Worm (Caenorhabditis elegans) whole organism, L1 larva: ENCODE data around the gene str-87.

ENCODE experiments used
- C04F5.9 ChIP-seq: sonication (generic microtip); optimal IDR thresholded peaks from 2 replicates; lab custom pipeline; 2016; ENCODE audit warnings: missing genetic modification characterization, missing compliant biosample characterization
- C16A3.4 ChIP-seq: fragments of 150-350 bp; optimal IDR thresholded peaks from 2 replicates; lab custom pipeline; 2014; ENCODE audit warnings: missing biosample characterization, missing genetic modification characterization
- C34B4.2 ChIP-seq: sonication (generic microtip); optimal IDR thresholded peaks from 2 replicates; lab custom pipeline; 2017; ENCODE audit warnings: mild to moderate bottlenecking, missing genetic modification characterization, missing compliant biosample characterization
- F16B12.6 ChIP-seq: fragments of 150-350 bp; optimal IDR thresholded peaks from 2 replicates; lab custom pipeline; 2014; ENCODE audit warnings: missing biosample characterization, missing genetic modification characterization
- alr-1 ChIP-seq: fragments of 200-800 bp; sonication (Bioruptor generic); optimal IDR thresholded peaks from 2 replicates; lab custom pipeline; 2018; ENCODE audit warnings: borderline replicate concordance, mild to moderate bottlenecking, missing genetic modification characterization, missing compliant biosample characterization
- blmp-1 ChIP-seq: fragments of 150-350 bp; optimal IDR thresholded peaks from 2 replicates; lab custom pipeline; 2014; ENCODE audit warnings: missing biosample characterization, missing genetic modification characterization
- ceh-8 ChIP-seq: fragments of 200-800 bp; sonication (Bioruptor generic); optimal IDR thresholded peaks from 2 replicates; lab custom pipeline; 2018; ENCODE audit warnings: mild to moderate bottlenecking, missing genetic modification characterization, moderate library complexity, missing compliant biosample characterization
- dpl-1 ChIP-seq, 3 experiments: fragments of 150-350 bp in 2 of 3; sonication (generic microtip) in 1 of 3; optimal IDR thresholded peaks; 2 replicates each; lab custom pipeline; 2014 to 2017; ENCODE audit warnings: missing biosample characterization in 3 of 3, missing genetic modification characterization in 3 of 3, missing genetic modification reagents in 3 of 3
- egl-13 ChIP-seq: sonication (generic microtip); optimal IDR thresholded peaks from 2 replicates; lab custom pipeline; 2016; ENCODE audit warnings: missing genotype, missing genetic modification reagents, missing genetic modification characterization, missing compliant biosample characterization
- ets-5 ChIP-seq: fragments of 200-800 bp; sonication (Bioruptor generic); IDR thresholded peaks from 2 replicates; pipeline ENCODE4 v1.3.6; 2022; ENCODE audit warnings: missing genetic modification characterization, missing compliant biosample characterization
- fkh-10 ChIP-seq: sonication (generic microtip); optimal IDR thresholded peaks from 2 replicates; lab custom pipeline; 2017; ENCODE audit warnings: missing biosample characterization, missing genetic modification reagents, missing genetic modification characterization
- fkh-4 ChIP-seq: sonication (generic microtip); optimal IDR thresholded peaks from 2 replicates; lab custom pipeline; 2016; ENCODE audit warnings: missing compliant biosample characterization, missing genetic modification characterization, borderline replicate concordance
- fos-1 ChIP-seq: fragments of 150-350 bp; optimal IDR thresholded peaks from 2 replicates; lab custom pipeline; 2014; ENCODE audit warnings: missing biosample characterization, missing genetic modification characterization
- hlh-17 ChIP-seq: fragments of 200-800 bp; sonication (Bioruptor generic); optimal IDR thresholded peaks from 2 replicates; lab custom pipeline; 2018; ENCODE audit warnings: missing genetic modification characterization, mild to moderate bottlenecking, missing compliant biosample characterization, moderate library complexity, borderline replicate concordance
- hlh-4 ChIP-seq: sonication (generic microtip); optimal IDR thresholded peaks from 2 replicates; lab custom pipeline; 2016; ENCODE audit warnings: mild to moderate bottlenecking, missing genetic modification characterization, missing compliant biosample characterization
- hpl-2 ChIP-seq: fragments of 150-350 bp; optimal IDR thresholded peaks from 2 replicates; lab custom pipeline; 2014; ENCODE audit warnings: missing biosample characterization, missing genetic modification reagents, missing genetic modification characterization
- irx-1 ChIP-seq: sonication (generic microtip); optimal IDR thresholded peaks from 2 replicates; lab custom pipeline; 2016; ENCODE audit warnings: missing genetic modification characterization, missing compliant biosample characterization
- isw-1 ChIP-seq: fragments of 200-800 bp; sonication (Bioruptor generic); IDR thresholded peaks from 2 replicates; pipeline ENCODE4 v1.3.6; 2022; ENCODE audit warnings: missing genetic modification characterization, missing compliant biosample characterization
- jun-1 ChIP-seq: fragments of 150-350 bp; optimal IDR thresholded peaks from 2 replicates; lab custom pipeline; 2014; ENCODE audit warnings: missing biosample characterization, missing genetic modification reagents, missing genetic modification characterization
- lin-15B ChIP-seq: fragments of 150-350 bp; sonication (generic microtip); optimal IDR thresholded peaks from 3 replicates; lab custom pipeline; 2014; ENCODE audit warnings: missing biosample characterization, missing genetic modification characterization
- lin-35 ChIP-seq, 2 experiments: fragments of 150-350 bp; optimal IDR thresholded peaks; 2 replicates each; lab custom pipeline; 2014; ENCODE audit warnings: missing biosample characterization in 2 of 2, missing genetic modification characterization in 2 of 2, missing genetic modification reagents in 2 of 2
- lin-39 ChIP-seq: fragments of 150-350 bp; optimal IDR thresholded peaks from 2 replicates; lab custom pipeline; 2014; ENCODE audit warnings: missing biosample characterization, missing genetic modification reagents, missing genetic modification characterization
- lir-3 ChIP-seq: sonication (generic microtip); optimal IDR thresholded peaks from 2 replicates; lab custom pipeline; 2016; ENCODE audit warnings: mild to moderate bottlenecking, missing genetic modification characterization, moderate library complexity, missing compliant biosample characterization; ENCODE audit not compliant: poor library complexity
- lsy-2 ChIP-seq, 2 experiments: fragments of 150-350 bp; optimal IDR thresholded peaks; 2 replicates each; lab custom pipeline; 2014; ENCODE audit warnings: missing biosample characterization in 2 of 2, missing genetic modification characterization in 2 of 2
- mep-1 ChIP-seq: fragments of 150-350 bp; optimal IDR thresholded peaks from 2 replicates; lab custom pipeline; 2014; ENCODE audit warnings: missing biosample characterization, missing genetic modification characterization
- nhr-12 ChIP-seq: sonication (generic microtip); optimal IDR thresholded peaks from 2 replicates; lab custom pipeline; 2017; ENCODE audit warnings: missing biosample characterization, missing genetic modification characterization
- nhr-28 ChIP-seq: fragments of 150-350 bp; optimal IDR thresholded peaks from 2 replicates; lab custom pipeline; 2014; ENCODE audit warnings: missing biosample characterization, missing genetic modification characterization
- nhr-77 ChIP-seq: fragments of 150-350 bp; optimal IDR thresholded peaks from 2 replicates; lab custom pipeline; 2014; ENCODE audit warnings: missing biosample characterization, missing genetic modification characterization
- skn-1 ChIP-seq: fragments of 150-350 bp; optimal IDR thresholded peaks from 2 replicates; lab custom pipeline; 2014; ENCODE audit warnings: missing biosample characterization, missing genetic modification characterization
- sup-37 ChIP-seq: fragments of 200-800 bp; sonication (Bioruptor generic); optimal IDR thresholded peaks from 2 replicates; lab custom pipeline; 2018; ENCODE audit warnings: mild to moderate bottlenecking, missing genetic modification characterization, missing compliant biosample characterization
- tlp-1 ChIP-seq: fragments of 150-350 bp; optimal IDR thresholded peaks from 2 replicates; lab custom pipeline; 2014; ENCODE audit warnings: missing biosample characterization, missing genetic modification characterization
- unc-62 ChIP-seq: fragments of 150-350 bp; optimal IDR thresholded peaks from 2 replicates; lab custom pipeline; 2014; ENCODE audit warnings: missing biosample characterization, missing genetic modification reagents, missing genetic modification characterization
- unc-86 ChIP-seq: sonication (generic microtip); optimal IDR thresholded peaks from 2 replicates; lab custom pipeline; 2016; ENCODE audit warnings: missing genetic modification characterization, missing compliant biosample characterization
- vab-15 ChIP-seq: sonication (generic microtip); optimal IDR thresholded peaks from 2 replicates; lab custom pipeline; 2017; ENCODE audit warnings: missing genotype, mild to moderate bottlenecking, missing genetic modification characterization, missing compliant biosample characterization
- zag-1 ChIP-seq: fragments of 150-350 bp; optimal IDR thresholded peaks from 2 replicates; lab custom pipeline; 2014; ENCODE audit warnings: missing biosample characterization, missing genetic modification characterization
- ztf-4 ChIP-seq: fragments of 150-350 bp; optimal IDR thresholded peaks from 2 replicates; lab custom pipeline; 2014; ENCODE audit warnings: missing biosample characterization, missing genetic modification characterization

str-87 gene

DNA sequence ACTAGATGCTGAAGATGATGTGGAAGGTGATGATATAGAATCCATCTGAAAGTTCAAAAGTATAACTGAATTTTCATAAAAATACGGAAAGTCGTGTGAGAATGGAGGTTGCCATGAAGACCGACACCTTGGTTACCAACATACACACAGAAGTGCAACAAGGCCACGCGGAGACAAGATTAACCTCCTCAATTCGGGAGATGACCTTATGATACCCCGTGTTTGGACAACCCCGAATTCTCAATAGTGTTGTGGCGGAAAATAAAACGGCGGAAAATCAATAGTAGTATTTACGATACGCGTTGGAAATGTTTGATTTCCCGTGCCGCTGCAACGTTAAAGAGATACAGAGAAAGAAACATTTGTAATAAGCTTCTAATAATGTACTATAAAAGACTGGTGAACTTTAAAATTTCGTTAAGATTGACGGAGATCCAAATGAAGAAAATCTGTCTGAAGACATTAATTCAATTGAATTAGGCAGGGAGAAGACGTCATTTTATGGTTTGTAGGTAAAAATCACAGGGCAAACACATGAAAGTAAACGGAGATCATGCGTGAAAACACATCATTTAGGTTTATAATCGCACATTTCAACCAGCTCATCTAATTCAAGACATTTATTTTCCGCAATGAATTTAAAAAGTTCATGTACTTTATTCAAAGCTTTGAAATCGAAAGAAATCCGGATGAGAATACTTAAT is 23.8 kb downstream of the str-87 start, which contains the start of gene nhr-44 (continued):
- TF ChIP-seq C34B4.2 (tag; lab: Kevin White, UChicago) (no peak), skn-1 (tag; lab: Kevin White, UChicago) (no peak), hlh-4 (tag; lab: Kevin White, UChicago) (no peak), unc-86 (tag; lab: Kevin White, UChicago) (no peak)

ce11 chrV:8956387-8957095 is 31.5 kb downstream of the str-87 start, which contains the start of gene ttc-17:
ttc-17 (plus strand) TSS chrV:8957045.
- TF ChIP-seq nhr-28 (tag; lab: Kevin White, UChicago) (no peak), lin-39 (tag; lab: Kevin White, UChicago) (no peak), isw-1 (GFP tag; lab: Robert Waterston, UW) (no peak), blmp-1 (tag; lab: Kevin White, UChicago) (peak; percentile 31), skn-1 (tag; lab: Kevin White, UChicago) (no peak), unc-62 (no peak), fos-1 (tag; lab: Kevin White, UChicago) (no peak), lsy-2 (tag; optimal IDR thresholded peaks at IDR 0.05; lab: Kevin White, UChicago) (peak in 1 of 2 experiments; percentile 4), nhr-12 (tag; lab: Kevin White, UChicago) (no peak), zag-1 (tag; lab: Kevin White, UChicago) (no peak), ets-5 (GFP tag; lab: Robert Waterston, UW) (no peak), hlh-17 (GFP tag; lab: Kevin White, UChicago) (no peak), F16B12.6 (tag; lab: Kevin White, UChicago) (no peak), fkh-10 (GFP tag; lab: Kevin White, UChicago) (no peak), alr-1 (no peak), sup-37 (GFP tag; lab: Kevin White, UChicago) (no peak), jun-1 (no peak), lir-3 (tag; lab: Kevin White, UChicago) (no peak)

DNA sequence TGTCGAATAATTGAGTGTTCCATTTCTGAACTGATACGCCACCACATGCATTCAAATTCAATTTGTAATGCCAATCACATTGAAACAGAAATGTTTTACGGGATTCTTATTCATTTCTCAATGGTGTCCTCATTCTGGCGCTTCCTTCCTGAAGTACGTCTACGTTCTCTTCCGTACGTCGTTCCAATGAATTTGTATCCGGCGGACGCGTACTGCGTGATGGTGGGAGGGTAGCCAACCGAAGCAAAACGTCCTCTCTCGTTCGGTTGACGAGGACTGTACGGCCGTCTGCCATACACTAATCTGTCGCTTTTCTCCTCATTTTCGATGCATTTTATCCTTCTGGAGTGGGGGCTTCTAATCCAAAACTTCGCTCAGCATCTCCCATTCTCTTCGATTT is 38.1 kb downstream of the str-87 start:
- no peak for TF ChIP-seq egl-13 (tag; lab: Kevin White, UChicago)
- TF ChIP-seq hpl-2 (GFP tag; lab: Kevin White, UChicago): no peak
- TF ChIP-seq vab-15 (tag; lab: Kevin White, UChicago): no peak
- no peak for TF ChIP-seq dpl-1 (GFP tag; optimal IDR thresholded peaks at IDR 0.05; lab: Kevin White, UChicago)
- TF ChIP-seq C34B4.2 (tag; lab: Kevin White, UChicago): no peak
- TF ChIP-seq lin-35 (GFP tag; optimal IDR thresholded peaks at IDR 0.05; lab: Kevin White, UChicago): no peak
- no peak for TF ChIP-seq sup-37 (GFP tag; lab: Kevin White, UChicago)
- no peak for TF ChIP-seq lin-15B (tag; lab: Kevin White, UChicago)
- no peak for TF ChIP-seq fkh-4 (tag; lab: Kevin White, UChicago)
- TF ChIP-seq mep-1 (tag; lab: Kevin White, UChicago): no peak
- TF ChIP-seq C16A3.4: no peak
- TF ChIP-seq nhr-77 (tag; lab: Kevin White, UChicago): no peak
- TF ChIP-seq C04F5.9 (tag; lab: Kevin White, UChicago): no peak
- TF ChIP-seq ceh-8 (GFP tag; lab: Kevin White, UChicago): no peak
- no peak for TF ChIP-seq lir-3 (tag; lab: Kevin White, UChicago)
- TF ChIP-seq tlp-1 (tag; lab: Kevin White, UChicago): no peak
- no peak for TF ChIP-seq ztf-4
- TF ChIP-seq irx-1 (tag; lab: Kevin White, UChicago): no peak
- TF ChIP-seq hlh-4 (tag; lab: Kevin White, UChicago): no peak
